Fruit fly (Drosophila melanogaster) whole organism, embryonic: Measurements from ENCODE around the gene Pgant35A.

ENCODE experiments used
- ATbp ChIP-seq: fragments of 200-800 bp; sonication (Bioruptor generic); optimal IDR thresholded peaks from 2 replicates; lab custom pipeline; 2017; ENCODE audit warnings: missing biosample characterization, mild to moderate bottlenecking, missing genetic modification characterization, missing genetic modification reagents
- Bgb ChIP-seq: fragments of 200-800 bp; sonication (Bioruptor generic); IDR thresholded peaks from 2 replicates; pipeline ENCODE4 v1.3.6; 2022; ENCODE audit warnings: missing biosample characterization, missing genetic modification characterization; ENCODE audit not compliant: partially characterized antibody
- Blimp-1 ChIP-seq: fragments of 200-800 bp; sonication (Bioruptor generic); optimal IDR thresholded peaks from 3 replicates; lab custom pipeline; 2018; ENCODE audit warnings: missing biosample characterization, missing genetic modification characterization, mild to moderate bottlenecking, moderate library complexity, missing genetic modification reagents
- BtbVII ChIP-seq: fragments of 200-800 bp; sonication (Bioruptor generic); optimal IDR thresholded peaks from 3 replicates; lab custom pipeline; 2017; ENCODE audit warnings: missing biosample characterization, mild to moderate bottlenecking, missing genetic modification characterization
- CG10209 ChIP-seq: fragments of 200-800 bp; sonication (Bioruptor generic); optimal IDR thresholded peaks from 3 replicates; lab custom pipeline; 2017; ENCODE audit warnings: missing biosample characterization, mild to moderate bottlenecking, missing genetic modification characterization, missing genetic modification reagents
- CG10462 ChIP-seq: fragments of 200-800 bp; sonication (Bioruptor generic); optimal IDR thresholded peaks from 2 replicates; lab custom pipeline; 2016; ENCODE audit warnings: missing biosample characterization, missing genetic modification characterization
- CG10654 ChIP-seq: fragments of 200-800 bp; sonication (Bioruptor generic); optimal IDR thresholded peaks from 2 replicates; lab custom pipeline; 2016; ENCODE audit warnings: missing biosample characterization, missing genetic modification characterization
- CG13287 ChIP-seq: fragments of 200-800 bp; sonication (Bioruptor generic); IDR thresholded peaks from 2 replicates; pipeline ENCODE4 v1.3.6; 2022; ENCODE audit warnings: missing biosample characterization, missing genetic modification characterization; ENCODE audit not compliant: partially characterized antibody
- CG14050 ChIP-seq: fragments of 200-800 bp; sonication (Bioruptor generic); IDR thresholded peaks from 3 replicates; pipeline ENCODE4 v1.3.6; 2022; ENCODE audit warnings: missing biosample characterization, missing genetic modification characterization
- CG15514 ChIP-seq: fragments of 200-800 bp; sonication (Bioruptor generic); optimal IDR thresholded peaks from 3 replicates; lab custom pipeline; 2017; ENCODE audit warnings: missing biosample characterization, missing genetic modification characterization, mild to moderate bottlenecking, moderate library complexity, missing genetic modification reagents
- CG16815 ChIP-seq: fragments of 200-800 bp; sonication (Bioruptor generic); optimal IDR thresholded peaks from 3 replicates; lab custom pipeline; 2017; ENCODE audit warnings: missing biosample characterization, mild to moderate bottlenecking, missing genetic modification characterization
- CG17186 ChIP-seq: fragments of 200-800 bp; sonication (Bioruptor generic); optimal IDR thresholded peaks from 3 replicates; lab custom pipeline; 2017; ENCODE audit warnings: missing biosample characterization, missing genetic modification reagents, missing genetic modification characterization
- CG18011 ChIP-seq: fragments of 200-800 bp; sonication (Bioruptor generic); optimal IDR thresholded peaks from 2 replicates; lab custom pipeline; 2017; ENCODE audit warnings: missing biosample characterization, missing genetic modification characterization, mild to moderate bottlenecking, moderate library complexity, missing genotype
- CG18764 ChIP-seq: fragments of 200-800 bp; sonication (Bioruptor generic); optimal IDR thresholded peaks from 3 replicates; lab custom pipeline; 2016; ENCODE audit warnings: missing biosample characterization, missing genetic modification characterization
- CG2199 ChIP-seq: fragments of 200-800 bp; sonication (Bioruptor generic); IDR thresholded peaks from 3 replicates; pipeline ENCODE4 v1.3.6; 2022; ENCODE audit warnings: missing biosample characterization, missing genetic modification characterization
- CG30431 ChIP-seq: fragments of 200-800 bp; sonication (Bioruptor generic); optimal IDR thresholded peaks from 2 replicates; lab custom pipeline; 2017; ENCODE audit warnings: missing biosample characterization, missing genetic modification characterization
- CG6272 ChIP-seq: fragments of 200-800 bp; sonication (Bioruptor generic); IDR thresholded peaks from 2 replicates; pipeline ENCODE4 v1.3.6; 2022; ENCODE audit warnings: missing biosample characterization, missing genetic modification characterization
- CG6854 ChIP-seq: fragments of 200-800 bp; sonication (Bioruptor generic); optimal IDR thresholded peaks from 3 replicates; lab custom pipeline; 2017; ENCODE audit warnings: missing biosample characterization, mild to moderate bottlenecking, missing genetic modification characterization
- CG7271 ChIP-seq: fragments of 200-800 bp; sonication (Bioruptor generic); optimal IDR thresholded peaks from 2 replicates; lab custom pipeline; 2018; ENCODE audit warnings: missing biosample characterization, mild to moderate bottlenecking, missing genetic modification characterization, moderate library complexity
- CG7372 ChIP-seq: fragments of 200-800 bp; sonication (Bioruptor generic); IDR thresholded peaks from 2 replicates; pipeline ENCODE4 v1.3.6; 2022; ENCODE audit warnings: missing biosample characterization, missing genetic modification characterization
- CG9797 ChIP-seq: fragments of 200-800 bp; sonication (Bioruptor generic); optimal IDR thresholded peaks from 3 replicates; lab custom pipeline; 2018; ENCODE audit warnings: missing biosample characterization, mild to moderate bottlenecking, missing genetic modification characterization
- CG9876 ChIP-seq: fragments of 200-800 bp; sonication (Bioruptor generic); optimal IDR thresholded peaks from 2 replicates; lab custom pipeline; 2016; ENCODE audit warnings: missing biosample characterization, missing genetic modification characterization
- D19B ChIP-seq: fragments of 200-800 bp; sonication (Bioruptor generic); optimal IDR thresholded peaks from 2 replicates; lab custom pipeline; 2017; ENCODE audit warnings: missing biosample characterization, mild to moderate bottlenecking, missing genetic modification characterization
- E2f2 ChIP-seq: fragments of 200-800 bp; sonication (Bioruptor generic); IDR thresholded peaks from 2 replicates; pipeline ENCODE4 v1.3.6; 2022; ENCODE audit warnings: missing biosample characterization, missing genetic modification characterization
- Ets65A ChIP-seq: fragments of 200-800 bp; sonication (Bioruptor generic); peaks from one replicate; lab custom pipeline; 2016; ENCODE audit warnings: missing biosample characterization, missing genetic modification characterization
- Ets97D ChIP-seq: fragments of 200-800 bp; sonication (Bioruptor generic); optimal IDR thresholded peaks from 3 replicates; lab custom pipeline; 2016; ENCODE audit warnings: missing biosample characterization, missing genetic modification characterization
- Fer1 ChIP-seq: fragments of 200-800 bp; sonication (Bioruptor generic); optimal IDR thresholded peaks from 2 replicates; lab custom pipeline; 2017; ENCODE audit warnings: missing biosample characterization, mild to moderate bottlenecking, missing genetic modification characterization
- HmgZ ChIP-seq: fragments of 200-800 bp; sonication (Bioruptor generic); optimal IDR thresholded peaks from 2 replicates; lab custom pipeline; 2018; ENCODE audit warnings: missing biosample characterization, mild to moderate bottlenecking, missing genetic modification characterization
- Mad ChIP-seq: fragments of 200-800 bp; sonication (Bioruptor generic); optimal IDR thresholded peaks from 2 replicates; lab custom pipeline; 2016; ENCODE audit warnings: missing biosample characterization, missing genetic modification characterization
- Ptx1 ChIP-seq: fragments of 200-800 bp; sonication (Bioruptor generic); IDR thresholded peaks from 2 replicates; pipeline ENCODE4 v1.3.6; 2022; ENCODE audit warnings: missing biosample characterization, missing genetic modification characterization
- Sry-δ ChIP-seq: fragments of 200-800 bp; sonication (Bioruptor generic); optimal IDR thresholded peaks from 2 replicates; lab custom pipeline; 2016; ENCODE audit warnings: missing biosample characterization, missing genetic modification characterization
- YL-1 ChIP-seq: fragments of 200-800 bp; sonication (Bioruptor generic); optimal IDR thresholded peaks from 3 replicates; lab custom pipeline; 2017; ENCODE audit warnings: missing biosample characterization, mild to moderate bottlenecking, missing genetic modification characterization
- ab ChIP-seq: fragments of 200-800 bp; sonication (Bioruptor generic); optimal IDR thresholded peaks from 2 replicates; lab custom pipeline; 2016; ENCODE audit warnings: missing biosample characterization, missing genetic modification characterization
- amos ChIP-seq: fragments of 200-800 bp; sonication (Bioruptor generic); IDR thresholded peaks from 2 replicates; pipeline ENCODE4 v1.3.6; 2022; ENCODE audit warnings: missing biosample characterization, missing genetic modification characterization; ENCODE audit not compliant: partially characterized antibody
- aop ChIP-seq: fragments of 200-800 bp; sonication (Bioruptor generic); IDR thresholded peaks from 2 replicates; pipeline ENCODE4 v1.3.6; 2022; ENCODE audit warnings: missing biosample characterization, missing genetic modification characterization
- ap ChIP-seq: fragments of 200-800 bp; sonication (Bioruptor generic); IDR thresholded peaks from 2 replicates; pipeline ENCODE4 v1.3.6; 2022; ENCODE audit warnings: missing biosample characterization, missing genetic modification characterization
- ato ChIP-seq: fragments of 200-800 bp; sonication (Bioruptor generic); IDR thresholded peaks from 2 replicates; pipeline ENCODE4 v1.3.6; 2022; ENCODE audit warnings: missing biosample characterization, missing genetic modification characterization; ENCODE audit not compliant: partially characterized antibody
- eyg ChIP-seq: fragments of 200-800 bp; sonication (Bioruptor generic); optimal IDR thresholded peaks from 3 replicates; lab custom pipeline; 2016; ENCODE audit warnings: missing biosample characterization, missing genetic modification characterization
- gsb-n ChIP-seq: fragments of 200-800 bp; sonication (Bioruptor generic); optimal IDR thresholded peaks from 3 replicates; lab custom pipeline; 2018; ENCODE audit warnings: missing biosample characterization, mild to moderate bottlenecking, missing genetic modification characterization
- ham ChIP-seq: fragments of 200-800 bp; sonication (Bioruptor generic); IDR thresholded peaks from 2 replicates; pipeline ENCODE4 v1.3.6; 2022; ENCODE audit warnings: missing biosample characterization, missing genetic modification characterization
- hkb ChIP-seq, 2 experiments: fragments of 200-800 bp in 1 of 2; fragments of >200 bp in 1 of 2; sonication (Bioruptor generic) in 1 of 2; IDR thresholded peaks in 1 of 2; optimal IDR thresholded peaks in 1 of 2; 2 replicates each; pipeline versions ENCODE4 v1.3.6 to Lab custom; 2017 to 2022; ENCODE audit warnings: missing biosample characterization in 1 of 2, missing genetic modification characterization in 1 of 2
- hth ChIP-seq: fragments of >200 bp; optimal IDR thresholded peaks from 2 replicates; lab custom pipeline; 2017; ENCODE audit warnings: inconsistent platforms
- lilli ChIP-seq: fragments of 200-800 bp; sonication (Bioruptor generic); optimal IDR thresholded peaks from 3 replicates; lab custom pipeline; 2016; ENCODE audit warnings: missing biosample characterization, missing genetic modification characterization
- mirr ChIP-seq: fragments of 200-800 bp; sonication (Bioruptor generic); optimal IDR thresholded peaks from 3 replicates; lab custom pipeline; 2018; ENCODE audit warnings: missing biosample characterization, mild to moderate bottlenecking, missing genetic modification characterization
- nau ChIP-seq: fragments of 200-800 bp; sonication (Bioruptor generic); optimal IDR thresholded peaks from 3 replicates; lab custom pipeline; 2017; ENCODE audit warnings: missing biosample characterization, mild to moderate bottlenecking, missing genetic modification characterization, missing genetic modification reagents
- nerfin-2 ChIP-seq: fragments of 200-800 bp; sonication (Bioruptor generic); IDR thresholded peaks from 2 replicates; pipeline ENCODE4 v1.3.6; 2022; ENCODE audit warnings: missing biosample characterization, missing genetic modification characterization; ENCODE audit not compliant: partially characterized antibody
- nmo ChIP-seq: fragments of 200-800 bp; sonication (Bioruptor generic); optimal IDR thresholded peaks from 2 replicates; lab custom pipeline; 2018; ENCODE audit warnings: missing biosample characterization, mild to moderate bottlenecking, missing genetic modification characterization, moderate library complexity
- sima ChIP-seq: fragments of 200-800 bp; sonication (Bioruptor generic); optimal IDR thresholded peaks from 2 replicates; lab custom pipeline; 2016; ENCODE audit warnings: missing biosample characterization, missing genetic modification characterization
- sisA ChIP-seq: fragments of 200-800 bp; sonication (Bioruptor generic); IDR thresholded peaks from 2 replicates; pipeline ENCODE4 v1.3.6; 2022; ENCODE audit warnings: missing biosample characterization, missing genetic modification characterization
- unpg ChIP-seq: fragments of 200-800 bp; sonication (Bioruptor generic); optimal IDR thresholded peaks from 3 replicates; lab custom pipeline; 2018; ENCODE audit warnings: missing biosample characterization, mild to moderate bottlenecking, missing genetic modification characterization, moderate library complexity
- wdn ChIP-seq: fragments of 200-800 bp; sonication (Bioruptor generic); IDR thresholded peaks from 2 replicates; pipeline ENCODE4 v1.3.6; 2022; ENCODE audit warnings: missing biosample characterization, missing genetic modification characterization

Pgant35A gene

DNA sequence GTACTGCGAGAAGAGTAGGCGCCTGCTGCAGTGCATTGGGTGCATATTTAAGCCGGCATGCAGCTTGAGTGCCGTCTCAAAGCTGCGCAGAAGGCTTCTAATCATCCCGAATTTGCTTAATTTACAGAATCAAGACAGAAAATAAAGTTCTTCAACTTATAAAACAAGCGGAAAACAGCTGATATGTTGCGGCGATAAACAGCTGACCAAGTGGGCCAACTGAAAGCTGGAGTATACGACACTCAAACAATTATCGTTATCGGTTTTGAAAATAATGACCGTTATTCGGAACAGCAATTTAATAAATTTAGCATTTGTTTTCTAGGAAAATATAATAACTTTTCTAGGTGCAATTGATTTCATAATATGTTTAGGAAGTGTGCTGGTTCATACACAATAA, 10.4 kb upstream of the Pgant35A start, which contains the start of gene mTTF:
Gene mTTF, minus strand, starts transcription at position 189 of the 400 bp plus-strand sequence.
- peak; percentile 59 for TF ChIP-seq Ets97D
- TF ChIP-seq Ptx1 (GFP tag; lab: Robert Waterston, UW): no peak
- TF ChIP-seq eyg (GFP tag; lab: Kevin White, UChicago): no peak
- TF ChIP-seq Bgb (GFP tag; lab: Robert Waterston, UW): 0 out of 2 replicates have a peak, but pooled peaks have one; percentile 26
- TF ChIP-seq CG10654 (GFP tag; lab: Kevin White, UChicago): no peak
- no peak for TF ChIP-seq D19B
- peak; percentile 49; the same call in 1 of the 3 replicates for TF ChIP-seq CG2199 (GFP tag; lab: Robert Waterston, UW)
- peak; percentile 78 for TF ChIP-seq E2f2 (GFP tag; lab: Robert Waterston, UW)
- TF ChIP-seq CG9876 (GFP tag; lab: Kevin White, UChicago): no peak
- TF ChIP-seq ap (GFP tag; lab: Robert Waterston, UW): no peak
- no peak for TF ChIP-seq CG10209 (GFP tag; lab: Kevin White, UChicago)
- TF ChIP-seq mirr (GFP tag; lab: Kevin White, UChicago): no peak
- no peak for TF ChIP-seq Blimp-1
- TF ChIP-seq CG14050: no peak
- no peak for TF ChIP-seq CG10462 (GFP tag; lab: Kevin White, UChicago)
- no peak for TF ChIP-seq CG7271
- no peak for TF ChIP-seq Fer1
- peak; percentile 14 for TF ChIP-seq hkb (optimal IDR thresholded peaks at IDR 0.05; lab: Kevin White, UChicago)
- TF ChIP-seq hkb (GFP tag; IDR thresholded peaks at IDR 0.05; lab: Robert Waterston, UW): no peak
- no peak for TF ChIP-seq CG16815 (GFP tag; lab: Kevin White, UChicago)
- no peak for TF ChIP-seq sisA (GFP tag; lab: Robert Waterston, UW)
- no peak for TF ChIP-seq wdn
- TF ChIP-seq gsb-n (tag; lab: Kevin White, UChicago): no peak
- no peak for TF ChIP-seq nmo
- no peak for TF ChIP-seq ATbp (GFP tag; lab: Kevin White, UChicago)
- no peak for TF ChIP-seq aop (GFP tag; lab: Robert Waterston, UW)
- no peak for TF ChIP-seq Mad
- TF ChIP-seq Ets65A (GFP tag; lab: Kevin White, UChicago): no peak
- peak; percentile 36; the same call in 1 of the 2 replicates for TF ChIP-seq amos (GFP tag; lab: Robert Waterston, UW)
- TF ChIP-seq unpg (GFP tag; lab: Kevin White, UChicago): no peak
- TF ChIP-seq CG18764 (GFP tag; lab: Kevin White, UChicago): no peak
- peak; percentile 59 for TF ChIP-seq HmgZ (tag; lab: Kevin White, UChicago)
- no peak for TF ChIP-seq CG30431 (GFP tag; lab: Kevin White, UChicago)
- TF ChIP-seq CG7372 (GFP tag; lab: Robert Waterston, UW): no peak
- TF ChIP-seq CG9797 (GFP tag; lab: Kevin White, UChicago): peak; percentile 16
- TF ChIP-seq hth (lab: Kevin White, UChicago): no peak
- no peak for TF ChIP-seq BtbVII (GFP tag; lab: Kevin White, UChicago)
- TF ChIP-seq CG13287 (GFP tag; lab: Robert Waterston, UW): peak; percentile 72
- no peak for TF ChIP-seq lilli (GFP tag; lab: Kevin White, UChicago)
- peak; percentile 47 for TF ChIP-seq Sry-δ
- no peak for TF ChIP-seq CG6854
- peak; percentile 99 for TF ChIP-seq CG18011 (GFP tag; lab: Kevin White, UChicago)
- 0 out of 2 replicates have a peak, but pooled peaks have one; percentile 10 for TF ChIP-seq nerfin-2 (GFP tag; lab: Robert Waterston, UW)
- TF ChIP-seq CG6272 (GFP tag; lab: Robert Waterston, UW): no peak
- no peak for TF ChIP-seq nau (GFP tag; lab: Kevin White, UChicago)
- peak; percentile 30 for TF ChIP-seq CG17186
- peak; percentile 62; the same call in 1 of the 2 replicates for TF ChIP-seq ato (GFP tag; lab: Robert Waterston, UW)
- TF ChIP-seq CG15514: peak; percentile 53
- TF ChIP-seq ham (GFP tag; lab: Robert Waterston, UW): no peak
- peak; percentile 28 for TF ChIP-seq YL-1
- TF ChIP-seq ab: no peak
- no peak for TF ChIP-seq sima (GFP tag; lab: Kevin White, UChicago)
